Worm (Caenorhabditis elegans) whole organism, young adult: Measurements from ENCODE around the gene nhx-9.

Experiments used
- B0019.2 ChIP-seq: fragments of 200-800 bp; sonication (Bioruptor generic); conservative IDR thresholded peaks from 2 replicates; pipeline ENCODE4 v1.3.6; 2022; ENCODE audit warnings: missing genetic modification reagents, missing genetic modification characterization, missing compliant biosample characterization
- C06A6.2 ChIP-seq: fragments of 200-800 bp; sonication (Bioruptor generic); conservative IDR thresholded peaks from 2 replicates; pipeline ENCODE4 v1.3.6; 2022; ENCODE audit warnings: missing genetic modification characterization, missing compliant biosample characterization
- F10E7.11 ChIP-seq: sonication (generic microtip); optimal IDR thresholded peaks from 2 replicates; lab custom pipeline; 2017; ENCODE audit warnings: mild to moderate bottlenecking, missing genetic modification characterization, moderate library complexity, missing compliant biosample characterization
- F37B4.10 ChIP-seq: fragments of 200-800 bp; sonication (Bioruptor generic); IDR thresholded peaks from 2 replicates; pipeline ENCODE4 v1.3.6; 2022; ENCODE audit warnings: missing genetic modification characterization, missing compliant biosample characterization
- F49E8.2 ChIP-seq: sonication (generic microtip); optimal IDR thresholded peaks from 3 replicates; lab custom pipeline; 2017; ENCODE audit warnings: missing genetic modification characterization, mild to moderate bottlenecking, missing compliant biosample characterization, antibody characterized with exemption, moderate library complexity; ENCODE audit not compliant: insufficient read depth
- F57A8.1 ChIP-seq: fragments of 200-800 bp; sonication (Bioruptor generic); optimal IDR thresholded peaks from 2 replicates; lab custom pipeline; 2018; ENCODE audit warnings: mild to moderate bottlenecking, missing genetic modification characterization, moderate library complexity, missing compliant biosample characterization
- K12H6.12 ChIP-seq: fragments of 200-800 bp; sonication (Bioruptor generic); optimal IDR thresholded peaks from 2 replicates; lab custom pipeline; 2018; ENCODE audit warnings: mild to moderate bottlenecking, missing genetic modification characterization, missing compliant biosample characterization
- T26A5.8 ChIP-seq: sonication (generic microtip); optimal IDR thresholded peaks from 2 replicates; lab custom pipeline; 2016; ENCODE audit warnings: missing genetic modification characterization, missing compliant biosample characterization
- Y53G8AR.9 ChIP-seq: fragments of 200-800 bp; sonication (Bioruptor generic); conservative IDR thresholded peaks from 2 replicates; pipeline ENCODE4 v1.3.6; 2022; ENCODE audit warnings: missing genetic modification reagents, missing genetic modification characterization, missing compliant biosample characterization
- Y56A3A.18 ChIP-seq: fragments of 200-800 bp; sonication (Bioruptor generic); IDR thresholded peaks from 2 replicates; pipeline ENCODE4 v1.3.6; 2022; ENCODE audit warnings: missing genetic modification reagents, missing genetic modification characterization, missing compliant biosample characterization
- ZK185.1 ChIP-seq: sonication (generic microtip); optimal IDR thresholded peaks from 2 replicates; lab custom pipeline; 2016; ENCODE audit warnings: mild to moderate bottlenecking, missing genetic modification characterization, missing compliant biosample characterization; ENCODE audit not compliant: poor library complexity, severe bottlenecking
- akir-1 ChIP-seq: fragments of 200-800 bp; sonication (Bioruptor generic); optimal IDR thresholded peaks from 2 replicates; lab custom pipeline; 2018; ENCODE audit warnings: mild to moderate bottlenecking, missing genetic modification characterization, moderate library complexity, missing compliant biosample characterization
- attf-6 ChIP-seq: fragments of 200-800 bp; sonication (Bioruptor generic); IDR thresholded peaks from 2 replicates; pipeline ENCODE4 v1.3.6; 2022; ENCODE audit warnings: missing genetic modification reagents, missing genetic modification characterization, missing compliant biosample characterization
- bed-2 ChIP-seq: fragments of 200-800 bp; sonication (Bioruptor generic); IDR thresholded peaks from 2 replicates; pipeline ENCODE4 v1.3.6; 2022; ENCODE audit warnings: missing genetic modification reagents, missing genetic modification characterization, missing compliant biosample characterization
- ccch-3 ChIP-seq: fragments of 200-800 bp; sonication (Bioruptor generic); optimal IDR thresholded peaks from 2 replicates; lab custom pipeline; 2018; ENCODE audit warnings: mild to moderate bottlenecking, missing genetic modification characterization, missing compliant biosample characterization
- cebp-1 ChIP-seq, 2 experiments: fragments of 200-800 bp in 1 of 2; sonication (Bioruptor generic) in 1 of 2; sonication (generic microtip) in 1 of 2; IDR thresholded peaks in 1 of 2; optimal IDR thresholded peaks in 1 of 2; 2 replicates each; pipeline versions ENCODE4 v1.3.6 to Lab custom; 2017 to 2022; ENCODE audit warnings: missing compliant biosample characterization in 2 of 2, missing genetic modification characterization in 2 of 2, mild to moderate bottlenecking in 1 of 2, missing genetic modification reagents in 1 of 2, moderate library complexity in 1 of 2
- cebp-2 ChIP-seq: fragments of 200-800 bp; sonication (Bioruptor generic); IDR thresholded peaks from 2 replicates; pipeline ENCODE4 v1.3.6; 2022; ENCODE audit warnings: missing genetic modification characterization, missing compliant biosample characterization
- ceh-27 ChIP-seq: fragments of 200-800 bp; sonication (Bioruptor generic); optimal IDR thresholded peaks from 2 replicates; lab custom pipeline; 2018; ENCODE audit warnings: mild to moderate bottlenecking, missing genetic modification characterization, moderate library complexity, missing compliant biosample characterization
- ceh-40 ChIP-seq: fragments of 200-800 bp; sonication (Bioruptor generic); IDR thresholded peaks from 2 replicates; pipeline ENCODE4 v1.3.6; 2022; ENCODE audit warnings: missing genetic modification characterization, missing compliant biosample characterization
- ceh-79 ChIP-seq: sonication (generic microtip); optimal IDR thresholded peaks from 2 replicates; lab custom pipeline; 2017; ENCODE audit warnings: mild to moderate bottlenecking, missing genetic modification characterization, missing compliant biosample characterization
- efl-1 ChIP-seq: fragments of 150-350 bp; optimal IDR thresholded peaks from 2 replicates; lab custom pipeline; 2014; ENCODE audit warnings: missing biosample characterization, missing genetic modification reagents, missing genetic modification characterization
- egl-18 ChIP-seq: fragments of 200-800 bp; sonication (Bioruptor generic); IDR thresholded peaks from 2 replicates; pipeline ENCODE4 v1.3.6; 2022; ENCODE audit warnings: missing genetic modification reagents, missing genetic modification characterization, missing compliant biosample characterization
- egl-44 ChIP-seq: fragments of 200-800 bp; sonication (Bioruptor generic); IDR thresholded peaks from 2 replicates; pipeline ENCODE4 v1.3.6; 2022; ENCODE audit warnings: missing genetic modification reagents, missing genetic modification characterization, missing compliant biosample characterization
- hmg-1.2 ChIP-seq: fragments of 200-800 bp; sonication (Bioruptor generic); IDR thresholded peaks from 2 replicates; pipeline ENCODE4 v1.3.6; 2022; ENCODE audit warnings: missing genetic modification reagents, missing genetic modification characterization, missing compliant biosample characterization
- hrde-1 ChIP-seq: sonication (generic microtip); optimal IDR thresholded peaks from 2 replicates; lab custom pipeline; 2016; ENCODE audit warnings: missing genetic modification characterization, mild to moderate bottlenecking, missing compliant biosample characterization, moderate library complexity, missing genotype, missing genetic modification reagents, borderline replicate concordance
- hsf-1 ChIP-seq: fragments of 200-800 bp; sonication (Bioruptor generic); IDR thresholded peaks from 2 replicates; pipeline ENCODE4 v1.3.6; 2022; ENCODE audit warnings: missing genetic modification reagents, missing genetic modification characterization, missing compliant biosample characterization
- let-607 ChIP-seq, 2 experiments: fragments of 200-800 bp in 1 of 2; sonication (Bioruptor generic) in 1 of 2; sonication (generic microtip) in 1 of 2; optimal IDR thresholded peaks; 2 replicates each; lab custom pipeline; 2016 to 2018; ENCODE audit warnings: mild to moderate bottlenecking in 2 of 2, missing compliant biosample characterization in 2 of 2, missing genetic modification characterization in 2 of 2, moderate library complexity in 2 of 2, missing genotype in 1 of 2
- lin-54 ChIP-seq: fragments of 200-800 bp; sonication (Bioruptor generic); optimal IDR thresholded peaks from 2 replicates; lab custom pipeline; 2018; ENCODE audit warnings: mild to moderate bottlenecking, missing genetic modification characterization, missing compliant biosample characterization
- lsy-27 ChIP-seq: sonication (generic microtip); optimal IDR thresholded peaks from 2 replicates; lab custom pipeline; 2017; ENCODE audit warnings: missing genetic modification characterization, mild to moderate bottlenecking, missing compliant biosample characterization, antibody characterized with exemption, missing genotype, borderline replicate concordance; ENCODE audit not compliant: insufficient read depth
- madf-10 ChIP-seq: sonication (generic microtip); optimal IDR thresholded peaks from 2 replicates; lab custom pipeline; 2016; ENCODE audit warnings: mild to moderate bottlenecking, missing genetic modification characterization, missing compliant biosample characterization
- madf-3 ChIP-seq: fragments of 200-800 bp; sonication (Bioruptor generic); IDR thresholded peaks from 2 replicates; pipeline ENCODE4 v1.3.6; 2022; ENCODE audit warnings: missing genetic modification reagents, missing genetic modification characterization, missing compliant biosample characterization
- madf-6 ChIP-seq: fragments of 200-800 bp; sonication (Bioruptor generic); IDR thresholded peaks from 2 replicates; pipeline ENCODE4 v1.3.6; 2022; ENCODE audit warnings: missing genetic modification reagents, missing genetic modification characterization, missing compliant biosample characterization
- nfya-2 ChIP-seq: fragments of 200-800 bp; sonication (Bioruptor generic); IDR thresholded peaks from 2 replicates; pipeline ENCODE4 v1.3.6; 2022; ENCODE audit warnings: missing genetic modification reagents, missing genetic modification characterization, missing compliant biosample characterization
- nhr-120 ChIP-seq: fragments of 200-800 bp; sonication (Bioruptor generic); IDR thresholded peaks from 2 replicates; pipeline ENCODE4 v1.3.6; 2022; ENCODE audit warnings: missing genetic modification characterization, missing compliant biosample characterization
- nhr-80 ChIP-seq: sonication (generic microtip); optimal IDR thresholded peaks from 2 replicates; lab custom pipeline; 2016; ENCODE audit warnings: missing genetic modification characterization, missing compliant biosample characterization
- pha-4 ChIP-seq: fragments of 150-350 bp; sonication (generic microtip); optimal IDR thresholded peaks from 2 replicates; lab custom pipeline; 2014; ENCODE audit warnings: missing biosample characterization, missing genetic modification reagents, missing genetic modification characterization
- rcor-1 ChIP-seq: fragments of 200-800 bp; sonication (Bioruptor generic); IDR thresholded peaks from 2 replicates; pipeline ENCODE4 v1.3.6; 2022; ENCODE audit warnings: missing genetic modification reagents, missing genetic modification characterization, missing compliant biosample characterization
- somi-1 ChIP-seq: fragments of 200-800 bp; sonication (Bioruptor generic); optimal IDR thresholded peaks from 2 replicates; lab custom pipeline; 2018; ENCODE audit warnings: mild to moderate bottlenecking, missing genetic modification characterization, missing compliant biosample characterization
- tbp1 ChIP-seq: fragments of 200-800 bp; sonication (Bioruptor generic); optimal IDR thresholded peaks from 2 replicates; lab custom pipeline; 2018; ENCODE audit warnings: mild to moderate bottlenecking, missing genetic modification characterization, missing compliant biosample characterization
- unc-130 ChIP-seq: sonication (generic microtip); optimal IDR thresholded peaks from 2 replicates; lab custom pipeline; 2016; ENCODE audit warnings: missing genetic modification reagents, missing genetic modification characterization, missing compliant biosample characterization
- unc-62 ChIP-seq: fragments of 150-350 bp; optimal IDR thresholded peaks from 2 replicates; lab custom pipeline; 2014; ENCODE audit warnings: missing biosample characterization, missing genetic modification reagents, missing genetic modification characterization
- xnd-1 ChIP-seq: sonication (generic microtip); optimal IDR thresholded peaks from 2 replicates; lab custom pipeline; 2016; ENCODE audit warnings: missing genotype, missing genetic modification reagents, missing genetic modification characterization, missing compliant biosample characterization
- ztf-22 ChIP-seq: fragments of 200-800 bp; sonication (Bioruptor generic); optimal IDR thresholded peaks from 2 replicates; lab custom pipeline; 2018; ENCODE audit warnings: mild to moderate bottlenecking, missing genetic modification characterization, moderate library complexity, missing compliant biosample characterization
- ztf-25 ChIP-seq: fragments of 200-800 bp; sonication (Bioruptor generic); IDR thresholded peaks from 2 replicates; pipeline ENCODE4 v1.3.6; 2022; ENCODE audit warnings: missing genetic modification reagents, missing genetic modification characterization, missing compliant biosample characterization
- ztf-26 ChIP-seq: sonication (generic microtip); optimal IDR thresholded peaks from 2 replicates; lab custom pipeline; 2017; ENCODE audit warnings: missing genetic modification characterization, missing compliant biosample characterization
- ztf-28 ChIP-seq: fragments of 200-800 bp; sonication (Bioruptor generic); IDR thresholded peaks from 2 replicates; pipeline ENCODE4 v1.3.6; 2022; ENCODE audit warnings: missing genetic modification reagents, missing genetic modification characterization, missing compliant biosample characterization
- ztf-6 ChIP-seq: fragments of 200-800 bp; sonication (Bioruptor generic); IDR thresholded peaks from 2 replicates; pipeline ENCODE4 v1.3.6; 2022; ENCODE audit warnings: missing genetic modification reagents, missing genetic modification characterization, missing compliant biosample characterization

Gene nhx-9

ce11 chrIV:11955592-11955991 is 24.9 kb downstream of the nhx-9 start:
- TF ChIP-seq tbp1 (GFP tag; lab: Kevin White, UChicago) (peak; percentile 31), ztf-25 (GFP tag; lab: Robert Waterston, UW) (no peak), nhr-80 (peak; percentile 95), F57A8.1 (GFP tag; lab: Kevin White, UChicago) (no peak), B0019.2 (GFP tag; lab: Robert Waterston, UW) (no peak), unc-130 (GFP tag; lab: Kevin White, UChicago) (no peak), ztf-6 (GFP tag; lab: Robert Waterston, UW) (no peak), let-607 (tag; optimal IDR thresholded peaks at IDR 0.05; lab: Kevin White, UChicago) (peak in 1 of 2 experiments; percentile 76), lin-54 (GFP tag; lab: Kevin White, UChicago) (peak; percentile 64), egl-44 (GFP tag; lab: Robert Waterston, UW) (0 out of 2 replicates have a peak, but pooled peaks have one; percentile 17), ccch-3 (GFP tag; lab: Kevin White, UChicago) (no peak), ceh-40 (GFP tag; lab: Robert Waterston, UW) (0 out of 2 replicates have a peak, but pooled peaks have one; percentile 15), hrde-1 (peak; percentile 16), lsy-27 (tag; lab: Kevin White, UChicago) (no peak), egl-18 (GFP tag; lab: Robert Waterston, UW) (no peak), somi-1 (GFP tag; lab: Kevin White, UChicago) (no peak), pha-4 (peak; percentile 71), Y56A3A.18 (GFP tag; lab: Robert Waterston, UW) (peak; percentile 67), hsf-1 (GFP tag; lab: Robert Waterston, UW) (peak; percentile 57; the same call in 1 of the 2 replicates), ztf-28 (GFP tag; lab: Robert Waterston, UW) (no peak), rcor-1 (0 out of 2 replicates have a peak, but pooled peaks have one; percentile 16), xnd-1 (tag; lab: Kevin White, UChicago) (no peak), unc-62 (GFP tag; lab: Kevin White, UChicago) (no peak), Y53G8AR.9 (peak; percentile 83), akir-1 (GFP tag; lab: Kevin White, UChicago) (no peak), hmg-1.2 (GFP tag; lab: Robert Waterston, UW) (peak; percentile 26; the same call in 1 of the 2 replicates), F37B4.10 (GFP tag; lab: Robert Waterston, UW) (no peak), ceh-79 (tag; lab: Kevin White, UChicago) (no peak), nhr-120 (GFP tag; lab: Robert Waterston, UW) (no peak), T26A5.8 (tag; lab: Kevin White, UChicago) (peak; percentile 23), efl-1 (GFP tag; lab: Kevin White, UChicago) (no peak), F49E8.2 (tag; lab: Kevin White, UChicago) (peak; percentile 41), ztf-26 (tag; lab: Kevin White, UChicago) (peak; percentile 41), nfya-2 (GFP tag; lab: Robert Waterston, UW) (no peak), cebp-2 (GFP tag; lab: Robert Waterston, UW) (no peak), madf-6 (GFP tag; lab: Robert Waterston, UW) (peak; percentile 43; the same call in 1 of the 2 replicates), attf-6 (GFP tag; lab: Robert Waterston, UW) (peak; percentile 51; the same call in 1 of the 2 replicates), ztf-22 (GFP tag; lab: Kevin White, UChicago) (peak; percentile 71), C06A6.2 (GFP tag; lab: Robert Waterston, UW) (peak; percentile 63; the same call in 1 of the 2 replicates), ZK185.1 (peak; percentile 45), cebp-1 (GFP tag; IDR thresholded peaks at IDR 0.05; lab: Robert Waterston, UW) (peak; percentile 63), cebp-1 (tag; optimal IDR thresholded peaks at IDR 0.05; lab: Kevin White, UChicago) (peak; percentile 65), ceh-27 (no peak), bed-2 (GFP tag; lab: Robert Waterston, UW) (no peak), F10E7.11 (no peak), madf-3 (GFP tag; lab: Robert Waterston, UW) (peak; percentile 67; the same call in 1 of the 2 replicates), K12H6.12 (tag; lab: Kevin White, UChicago) (no peak), madf-10 (tag; lab: Kevin White, UChicago) (peak; percentile 70)
